Worm (Caenorhabditis elegans): ENCODE data around the gene T06E8.8.

Gene T06E8.8

DNA sequence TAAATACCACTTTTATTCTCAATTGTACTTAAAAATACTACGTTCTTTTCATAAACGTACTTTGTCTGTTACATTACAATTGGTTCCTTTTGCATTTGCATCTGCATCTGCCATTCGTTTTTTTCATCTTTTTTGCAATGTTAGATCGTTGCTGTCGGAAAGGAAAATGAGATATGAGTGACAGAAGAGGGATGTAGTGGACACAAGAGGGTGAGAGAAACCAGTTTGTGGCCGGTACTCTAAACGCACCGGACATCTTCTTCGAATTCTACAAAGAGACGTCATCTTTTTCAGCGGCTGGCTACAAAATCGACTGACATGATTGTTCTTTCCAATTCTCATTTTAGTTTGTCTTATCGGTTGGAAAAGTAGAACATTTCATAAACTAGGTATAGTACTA lies 40.8 kb upstream of the T06E8.8 start:
- no peak for TF ChIP-seq dmd-4 (tag; optimal IDR thresholded peaks at IDR 0.05)
- peak; percentile 41 for TF ChIP-seq nhr-6 (tag; optimal IDR thresholded peaks at IDR 0.05)
- peak; percentile 38 for TF ChIP-seq crh-2 (tag; optimal IDR thresholded peaks at IDR 0.05)
- TF ChIP-seq sma-9 (GFP tag; optimal IDR thresholded peaks at IDR 0.05) = peak; percentile 52
- no peak for TF ChIP-seq sma-9 (tag; optimal IDR thresholded peaks at IDR 0.05)
- peak; percentile 12 for TF ChIP-seq nhr-129 (tag; optimal IDR thresholded peaks at IDR 0.05)
- TF ChIP-seq nhr-25 (tag; optimal IDR thresholded peaks at IDR 0.05) = peak; percentile 60
- TF ChIP-seq ama-1 (optimal IDR thresholded peaks at IDR 0.05) = no peak
- TF ChIP-seq blmp-1 (tag; optimal IDR thresholded peaks at IDR 0.05; ENCODE audit: insufficient read depth) = peak; percentile 55
- TF ChIP-seq fos-1 (tag; optimal IDR thresholded peaks at IDR 0.05) = no peak

DNA sequence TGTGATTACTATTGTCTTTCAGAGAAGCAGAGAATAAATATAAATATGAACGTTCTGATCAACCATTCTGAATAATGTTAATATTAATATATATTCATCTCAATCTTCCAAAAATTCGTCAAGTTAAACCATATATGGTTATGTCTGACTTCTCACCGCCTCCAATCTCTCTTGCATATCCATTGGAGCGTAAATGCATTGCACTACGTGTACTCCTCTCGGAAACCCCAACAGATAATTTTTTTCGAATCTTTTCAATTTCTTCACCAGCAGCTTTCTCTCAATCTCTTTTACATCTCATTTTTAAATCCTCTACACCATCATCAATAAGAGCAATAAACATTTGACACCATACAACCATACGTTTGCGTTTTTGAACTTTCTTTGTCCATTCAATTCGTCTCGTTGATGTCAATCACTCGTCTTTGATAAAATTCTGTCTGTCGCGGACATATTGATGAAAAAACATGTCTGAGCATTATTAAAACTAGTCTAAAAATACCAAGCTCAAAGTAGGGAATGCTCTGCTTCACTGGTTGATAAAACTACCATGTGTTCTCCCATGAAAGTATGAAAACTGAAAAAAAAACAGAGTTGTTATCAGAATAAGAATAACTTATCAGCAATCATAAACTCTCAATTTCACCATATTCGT lies 40.1 kb upstream of the T06E8.8 start:
- no peak for TF ChIP-seq mbf-1 (tag; optimal IDR thresholded peaks at IDR 0.05)
- TF ChIP-seq mdl-1 (tag; optimal IDR thresholded peaks at IDR 0.05) = no peak
- no peak for TF ChIP-seq gmeb-1 (tag; optimal IDR thresholded peaks at IDR 0.05)
- TF ChIP-seq ztf-11 (tag; optimal IDR thresholded peaks at IDR 0.05) = no peak
- TF ChIP-seq dmd-4 (tag; optimal IDR thresholded peaks at IDR 0.05) = no peak
- peak; percentile 71 for TF ChIP-seq C34F6.9 (tag; optimal IDR thresholded peaks at IDR 0.05)
- no peak for TF ChIP-seq ama-1 (optimal IDR thresholded peaks at IDR 0.05)
- TF ChIP-seq lin-13 (GFP tag; optimal IDR thresholded peaks at IDR 0.05) = peak; percentile 70
- TF ChIP-seq unc-55 (GFP tag; optimal IDR thresholded peaks at IDR 0.05) = peak; percentile 87
- TF ChIP-seq elt-1 (tag; optimal IDR thresholded peaks at IDR 0.05) = no peak
- TF ChIP-seq elt-3 (tag; optimal IDR thresholded peaks at IDR 0.05) = no peak
- no peak for TF ChIP-seq R02D3.7 (tag; optimal IDR thresholded peaks at IDR 0.05)
- no peak for TF ChIP-seq unc-62 (GFP tag; optimal IDR thresholded peaks at IDR 0.05)
- no peak for TF ChIP-seq nhr-23 (tag; optimal IDR thresholded peaks at IDR 0.05)
- TF ChIP-seq lin-11 (tag; optimal IDR thresholded peaks at IDR 0.05) = no peak
- TF ChIP-seq ceh-16 (tag; optimal IDR thresholded peaks at IDR 0.05) = no peak
- TF ChIP-seq ZK546.5 (tag; optimal IDR thresholded peaks at IDR 0.05) = no peak
- no peak for TF ChIP-seq nhr-77 (tag; optimal IDR thresholded peaks at IDR 0.05)
- no peak for TF ChIP-seq nhr-12 (tag; optimal IDR thresholded peaks at IDR 0.05)
- no peak for TF ChIP-seq nhr-237 (tag; optimal IDR thresholded peaks at IDR 0.05)
- peak; percentile 52 for TF ChIP-seq sma-9 (GFP tag; optimal IDR thresholded peaks at IDR 0.05)
- TF ChIP-seq sma-9 (tag; optimal IDR thresholded peaks at IDR 0.05) = no peak
- peak; percentile 38 for TF ChIP-seq nhr-25 (tag; optimal IDR thresholded peaks at IDR 0.05)
- peak; percentile 15 for TF ChIP-seq mab-5 (tag; optimal IDR thresholded peaks at IDR 0.05)
- peak; percentile 72 for TF ChIP-seq nhr-129 (tag; optimal IDR thresholded peaks at IDR 0.05)
- TF ChIP-seq blmp-1 (tag; optimal IDR thresholded peaks at IDR 0.05; ENCODE audit: insufficient read depth) = no peak
- peak; percentile 29 for TF ChIP-seq nhr-11 (tag; optimal IDR thresholded peaks at IDR 0.05)
- TF ChIP-seq nhr-21 (tag; optimal IDR thresholded peaks at IDR 0.05) = peak; percentile 1
- TF ChIP-seq lsy-2 (tag; optimal IDR thresholded peaks at IDR 0.05) = peak in 1 of 2 experiments; percentile 81
- no peak for TF ChIP-seq ceh-82 (tag; optimal IDR thresholded peaks at IDR 0.05)
- peak; percentile 69 for TF ChIP-seq sem-4 (tag; optimal IDR thresholded peaks at IDR 0.05)
- TF ChIP-seq Y55F3AM.14 (GFP tag; optimal IDR thresholded peaks at IDR 0.05) = no peak
- no peak for TF ChIP-seq lin-39 (tag; optimal IDR thresholded peaks at IDR 0.05)
- no peak for TF ChIP-seq nhr-10 (tag; optimal IDR thresholded peaks at IDR 0.05)
- no peak for TF ChIP-seq skn-1 (tag; optimal IDR thresholded peaks at IDR 0.05)
- TF ChIP-seq fos-1 (tag; optimal IDR thresholded peaks at IDR 0.05) = no peak
- peak; percentile 14 for TF ChIP-seq zag-1 (tag; optimal IDR thresholded peaks at IDR 0.05)
- no peak for TF ChIP-seq peb-1 (tag; optimal IDR thresholded peaks at IDR 0.05)
- peak; percentile 60 for TF ChIP-seq snpc-4 (tag; optimal IDR thresholded peaks at IDR 0.05)
- TF ChIP-seq aly-2 (tag; optimal IDR thresholded peaks at IDR 0.05) = no peak
- peak; percentile 61 for TF ChIP-seq crh-2 (tag; optimal IDR thresholded peaks at IDR 0.05)
